Worm (Caenorhabditis elegans): ENCODE results near the gene Y64H9A.2.

- no peak for TF ChIP-seq fkh-3 (tag; optimal IDR thresholded peaks at IDR 0.05)
- no peak for TF ChIP-seq snpc-1.1 (tag; optimal IDR thresholded peaks at IDR 0.05; ENCODE audit: insufficient read depth)
- TF ChIP-seq unc-62 (GFP tag; optimal IDR thresholded peaks at IDR 0.05) = no peak
- TF ChIP-seq somi-1 (GFP tag; optimal IDR thresholded peaks at IDR 0.05) = no peak
- no peak for TF ChIP-seq hlh-12 (tag; optimal IDR thresholded peaks at IDR 0.05)
Measured at ce11 chrX:5060756-5061155, 17.0 kb downstream of the Y64H9A.2 start, which contains the start of gene C24H10.3.

Data from whole organism, young adult.